Worm (Caenorhabditis elegans) whole organism, early embryonic: Measurements from ENCODE around the gene igeg-2.

Experiments used
- B0310.2 ChIP-seq: sonication (generic microtip); optimal IDR thresholded peaks from 2 replicates; lab custom pipeline; 2016; ENCODE audit warnings: mild to moderate bottlenecking, missing genetic modification characterization, missing compliant biosample characterization
- F13C5.2 ChIP-seq: sonication (generic microtip); optimal IDR thresholded peaks from 2 replicates; lab custom pipeline; 2017; ENCODE audit warnings: mild to moderate bottlenecking, missing genetic modification characterization, inconsistent platforms, missing compliant biosample characterization
- aly-1 ChIP-seq: sonication (generic microtip); optimal IDR thresholded peaks from 2 replicates; lab custom pipeline; 2016; ENCODE audit warnings: missing genetic modification characterization, missing compliant biosample characterization
- ama-1 ChIP-seq: fragments of 150-350 bp; optimal IDR thresholded peaks from 2 replicates; lab custom pipeline; 2014
- ceh-13 ChIP-seq: fragments of 200-800 bp; sonication (Bioruptor generic); optimal IDR thresholded peaks from 2 replicates; lab custom pipeline; 2018; ENCODE audit warnings: mild to moderate bottlenecking, missing genetic modification characterization, missing compliant biosample characterization
- ceh-36 ChIP-seq: sonication (generic microtip); optimal IDR thresholded peaks from 2 replicates; lab custom pipeline; 2016; ENCODE audit warnings: missing genetic modification characterization, inconsistent platforms, missing compliant biosample characterization
- ets-7 ChIP-seq: sonication (generic microtip); optimal IDR thresholded peaks from 2 replicates; lab custom pipeline; 2016; ENCODE audit warnings: missing genotype, missing genetic modification characterization, missing compliant biosample characterization
- flt-1 ChIP-seq: fragments of 200-800 bp; sonication (Bioruptor generic); IDR thresholded peaks from 2 replicates; pipeline ENCODE4 v1.3.6; 2022; ENCODE audit warnings: missing genetic modification characterization, missing compliant biosample characterization
- hmbx-1 ChIP-seq: sonication (generic microtip); optimal IDR thresholded peaks from 2 replicates; lab custom pipeline; 2016; ENCODE audit warnings: mild to moderate bottlenecking, missing genetic modification characterization, missing compliant biosample characterization
- hmg-4 ChIP-seq: fragments of 200-800 bp; sonication (Bioruptor generic); optimal IDR thresholded peaks from 2 replicates; lab custom pipeline; 2018; ENCODE audit warnings: mild to moderate bottlenecking, missing genetic modification characterization, missing compliant biosample characterization
- hnd-1 ChIP-seq: sonication (generic microtip); optimal IDR thresholded peaks from 2 replicates; lab custom pipeline; 2016; ENCODE audit warnings: missing genetic modification characterization, missing compliant biosample characterization
- pes-1 ChIP-seq: fragments of 200-800 bp; sonication (Bioruptor generic); IDR thresholded peaks from 2 replicates; pipeline ENCODE4 v1.3.6; 2022; ENCODE audit warnings: missing genetic modification reagents, missing genetic modification characterization, missing compliant biosample characterization
- scrt-1 ChIP-seq: fragments of 200-800 bp; sonication (Bioruptor generic); IDR thresholded peaks from 2 replicates; pipeline ENCODE4 v1.3.6; 2022; ENCODE audit warnings: missing genetic modification characterization, missing compliant biosample characterization
- sea-1 ChIP-seq: fragments of 200-800 bp; sonication (Bioruptor generic); conservative IDR thresholded peaks from 2 replicates; pipeline ENCODE4 v1.3.6; 2022; ENCODE audit warnings: missing genetic modification characterization, missing compliant biosample characterization
- tbx-11 ChIP-seq: fragments of 200-800 bp; sonication (Bioruptor generic); IDR thresholded peaks from 2 replicates; pipeline ENCODE4 v1.3.6; 2022; ENCODE audit warnings: missing genetic modification characterization, missing compliant biosample characterization
- tbx-37 ChIP-seq: fragments of 200-800 bp; sonication (Bioruptor generic); conservative IDR thresholded peaks from 2 replicates; pipeline ENCODE4 v1.3.6; 2022; ENCODE audit warnings: missing genetic modification reagents, missing genetic modification characterization, missing compliant biosample characterization
- tra-4 ChIP-seq: sonication (generic microtip); optimal IDR thresholded peaks from 2 replicates; lab custom pipeline; 2017; ENCODE audit warnings: missing genetic modification characterization, missing compliant biosample characterization

The igeg-2 gene

ce11 chrX:11433488-11433887, 12.9 kb downstream of the igeg-2 start, which contains the start of gene hum-4:
Gene hum-4 (minus strand): TSS chrX:11433588.
- TF ChIP-seq B0310.2 (no peak), hmg-4 (GFP tag; lab: Kevin White, UChicago) (no peak), aly-1 (no peak), F13C5.2 (tag; lab: Kevin White, UChicago) (no peak)

ce11 chrX:11427550-11427949, 18.9 kb downstream of the igeg-2 start:
- TF ChIP-seq pes-1 (GFP tag; lab: Robert Waterston, UW): no peak

- TF ChIP-seq F13C5.2 (tag; lab: Kevin White, UChicago) (no peak), B0310.2 (no peak), tbx-37 (GFP tag; lab: Robert Waterston, UW) (no peak), aly-1 (no peak), hnd-1 (tag; lab: Kevin White, UChicago) (no peak), tbx-11 (no peak), sea-1 (no peak), hmbx-1 (tag; lab: Kevin White, UChicago) (no peak), ets-7 (tag; lab: Kevin White, UChicago) (no peak), scrt-1 (no peak), hmg-4 (GFP tag; lab: Kevin White, UChicago) (no peak), flt-1 (GFP tag; lab: Robert Waterston, UW) (no peak), tra-4 (tag; lab: Kevin White, UChicago) (no peak), ama-1 (no peak), ceh-13 (GFP tag; lab: Kevin White, UChicago) (no peak), ceh-36 (no peak), pes-1 (GFP tag; lab: Robert Waterston, UW) (no peak)
Measured at ce11 chrX:11426647-11427046, 19.8 kb downstream of the igeg-2 start.

ce11 chrX:11419988-11420387, 26.4 kb downstream of the igeg-2 start, which contains the start of gene F46C3.6:
Gene F46C3.6 (minus strand): TSS chrX:11420074.
- TF ChIP-seq sea-1 (no peak), tra-4 (tag; lab: Kevin White, UChicago) (no peak)

- TF ChIP-seq tbx-37 (GFP tag; lab: Robert Waterston, UW) (no peak), scrt-1 (no peak), sea-1 (no peak), ama-1 (no peak), hmbx-1 (tag; lab: Kevin White, UChicago) (no peak), flt-1 (GFP tag; lab: Robert Waterston, UW) (no peak), B0310.2 (no peak), hmg-4 (GFP tag; lab: Kevin White, UChicago) (no peak)
Measured at ce11 chrX:11418667-11419066, 27.8 kb downstream of the igeg-2 start, which contains the start of gene F46C3.2. Gene F46C3.2 (minus strand): TSS chrX:11418767.

- no peak for TF ChIP-seq sea-1
- TF ChIP-seq B0310.2: no peak
- no peak for TF ChIP-seq ama-1
- TF ChIP-seq scrt-1: no peak
- no peak for TF ChIP-seq F13C5.2 (tag; lab: Kevin White, UChicago)
Measured at ce11 chrX:11414837-11415550, 31.4 kb downstream of the igeg-2 start, which contains the start of gene pek-1. Gene pek-1 (minus strand): TSS chrX:11414887.

ce11 chrX:11411675-11412074, 34.8 kb downstream of the igeg-2 start:
- TF ChIP-seq hnd-1 (tag; lab: Kevin White, UChicago) (no peak), tra-4 (tag; lab: Kevin White, UChicago) (no peak), aly-1 (no peak), ama-1 (no peak), pes-1 (GFP tag; lab: Robert Waterston, UW) (no peak), tbx-11 (no peak)

- TF ChIP-seq ceh-36 (no peak), ets-7 (tag; lab: Kevin White, UChicago) (no peak), flt-1 (GFP tag; lab: Robert Waterston, UW) (no peak), hmg-4 (GFP tag; lab: Kevin White, UChicago) (no peak), hmbx-1 (tag; lab: Kevin White, UChicago) (no peak), tbx-11 (no peak), aly-1 (no peak), hnd-1 (tag; lab: Kevin White, UChicago) (no peak), scrt-1 (no peak), B0310.2 (no peak), pes-1 (GFP tag; lab: Robert Waterston, UW) (no peak), ceh-13 (GFP tag; lab: Kevin White, UChicago) (no peak), sea-1 (no peak)
Measured at ce11 chrX:11409457-11409856, 37.0 kb downstream of the igeg-2 start.

ce11 chrX:11407682-11408335, 38.6 kb downstream of the igeg-2 start, which contains the start of gene F08B12.4:
Gene F08B12.4 (minus strand): TSS chrX:11407732.
- TF ChIP-seq tbx-37 (GFP tag; lab: Robert Waterston, UW) (no peak), tbx-11 (no peak), pes-1 (GFP tag; lab: Robert Waterston, UW) (no peak), hmg-4 (GFP tag; lab: Kevin White, UChicago) (no peak), ceh-36 (no peak), F13C5.2 (tag; lab: Kevin White, UChicago) (no peak)
